Fruit fly (Drosophila melanogaster) whole organism, embryonic: ENCODE data around the gene CG33235.
A peak's percentile ranks its signal among the peaks of the same experiment; 100 is the strongest.

Experiments used
- Atf-2 ChIP-seq: fragments of 200-800 bp; sonication (Bioruptor generic); optimal IDR thresholded peaks from 2 replicates; lab custom pipeline; 2016; ENCODE audit warnings: missing biosample characterization, missing genetic modification characterization
- Awh ChIP-seq: fragments of 200-800 bp; sonication (Bioruptor generic); IDR thresholded peaks from 2 replicates; pipeline ENCODE4, ENCODE4 v1.3.6; 2022; ENCODE audit warnings: missing biosample characterization, missing genetic modification characterization
- BEAF-32 ChIP-seq: fragments of 200-800 bp; sonication (Bioruptor generic); optimal IDR thresholded peaks from 3 replicates; lab custom pipeline; 2017; ENCODE audit warnings: missing biosample characterization, missing genetic modification characterization, mild to moderate bottlenecking, moderate library complexity, missing genetic modification reagents
- CG10462 ChIP-seq: fragments of 200-800 bp; sonication (Bioruptor generic); optimal IDR thresholded peaks from 2 replicates; lab custom pipeline; 2016; ENCODE audit warnings: missing biosample characterization, missing genetic modification characterization
- CG10979 ChIP-seq: fragments of 200-800 bp; sonication (Bioruptor generic); optimal IDR thresholded peaks from 2 replicates; lab custom pipeline; 2018; ENCODE audit warnings: missing biosample characterization, mild to moderate bottlenecking, missing genetic modification characterization, moderate library complexity
- CG11504 ChIP-seq: fragments of 200-800 bp; sonication (Bioruptor generic); optimal IDR thresholded peaks from 3 replicates; lab custom pipeline; 2019; ENCODE audit warnings: missing biosample characterization, mild to moderate bottlenecking, missing genetic modification characterization, moderate library complexity
- CG11696 ChIP-seq: fragments of 200-800 bp; sonication (Bioruptor generic); IDR thresholded peaks from 2 replicates; pipeline ENCODE4 v1.3.6; 2022; ENCODE audit warnings: missing biosample characterization, missing genetic modification characterization
- CG12071 ChIP-seq: fragments of 200-800 bp; sonication (Bioruptor generic); optimal IDR thresholded peaks from 3 replicates; lab custom pipeline; 2018; ENCODE audit warnings: missing biosample characterization, mild to moderate bottlenecking, missing genetic modification characterization
- CG13287 ChIP-seq: fragments of 200-800 bp; sonication (Bioruptor generic); IDR thresholded peaks from 2 replicates; pipeline ENCODE4 v1.3.6; 2022; ENCODE audit warnings: missing biosample characterization, missing genetic modification characterization; ENCODE audit not compliant: partially characterized antibody
- CG1529 ChIP-seq: fragments of 200-800 bp; sonication (Bioruptor generic); optimal IDR thresholded peaks from 3 replicates; lab custom pipeline; 2018; ENCODE audit warnings: missing biosample characterization, missing genetic modification characterization
- CG1603 ChIP-seq: fragments of 200-800 bp; sonication (Bioruptor generic); optimal IDR thresholded peaks from 2 replicates; lab custom pipeline; 2019; ENCODE audit warnings: missing biosample characterization, mild to moderate bottlenecking, missing genetic modification characterization, moderate library complexity
- CG18476 ChIP-seq: fragments of 200-800 bp; sonication (Bioruptor generic); optimal IDR thresholded peaks from 2 replicates; lab custom pipeline; 2016; ENCODE audit warnings: missing biosample characterization, mild to moderate bottlenecking, missing genetic modification characterization
- CG2202 ChIP-seq: fragments of 200-800 bp; sonication (Bioruptor generic); optimal IDR thresholded peaks from 2 replicates; lab custom pipeline; 2018; ENCODE audit warnings: missing biosample characterization, mild to moderate bottlenecking, missing genetic modification characterization
- CG2712 ChIP-seq: fragments of 200-800 bp; optimal IDR thresholded peaks from 3 replicates; lab custom pipeline; 2019; ENCODE audit warnings: missing biosample characterization, mild to moderate bottlenecking, missing genetic modification characterization, moderate library complexity
- CG2875 ChIP-seq: fragments of 200-800 bp; sonication (Bioruptor generic); optimal IDR thresholded peaks from 2 replicates; lab custom pipeline; 2017; ENCODE audit warnings: missing biosample characterization, mild to moderate bottlenecking, missing genetic modification characterization, missing genetic modification reagents
- CG4404 ChIP-seq: fragments of 200-800 bp; sonication (Bioruptor generic); IDR thresholded peaks from 2 replicates; pipeline ENCODE4 v1.3.6; 2022; ENCODE audit warnings: missing biosample characterization, missing genetic modification characterization
- CG5180 ChIP-seq: fragments of 200-800 bp; sonication (Bioruptor generic); optimal IDR thresholded peaks from 3 replicates; lab custom pipeline; 2017; ENCODE audit warnings: missing biosample characterization, missing genetic modification characterization, mild to moderate bottlenecking, moderate library complexity, missing genetic modification reagents
- CG7745 ChIP-seq: fragments of 200-800 bp; sonication (Bioruptor generic); optimal IDR thresholded peaks from 2 replicates; lab custom pipeline; 2018; ENCODE audit warnings: missing biosample characterization, mild to moderate bottlenecking, missing genetic modification characterization, moderate library complexity
- CG7963 ChIP-seq: fragments of 200-800 bp; sonication (Bioruptor generic); IDR thresholded peaks from 3 replicates; pipeline ENCODE4 v1.3.6; 2022; ENCODE audit warnings: missing biosample characterization, missing genetic modification characterization; ENCODE audit not compliant: partially characterized antibody
- CG8281 ChIP-seq: fragments of 200-800 bp; sonication (Bioruptor generic); optimal IDR thresholded peaks from 2 replicates; lab custom pipeline; 2018; ENCODE audit warnings: missing biosample characterization, mild to moderate bottlenecking, missing genetic modification characterization, moderate library complexity
- CG9437 ChIP-seq: fragments of 200-800 bp; sonication (Bioruptor generic); optimal IDR thresholded peaks from 2 replicates; lab custom pipeline; 2018; ENCODE audit warnings: missing biosample characterization, mild to moderate bottlenecking, missing genetic modification characterization
- CTCF ChIP-seq: fragments of 200-800 bp; sonication (Bioruptor generic); optimal IDR thresholded peaks from 2 replicates; lab custom pipeline; 2017; ENCODE audit warnings: missing biosample characterization, mild to moderate bottlenecking, missing genetic modification characterization, moderate library complexity
- Fer1 ChIP-seq: fragments of 200-800 bp; sonication (Bioruptor generic); optimal IDR thresholded peaks from 2 replicates; lab custom pipeline; 2017; ENCODE audit warnings: missing biosample characterization, mild to moderate bottlenecking, missing genetic modification characterization
- MBD-R2 ChIP-seq: fragments of 200-800 bp; sonication (Bioruptor generic); IDR thresholded peaks from 2 replicates; pipeline ENCODE4 v1.3.6; 2022; ENCODE audit warnings: missing biosample characterization, missing genetic modification characterization
- Nf-YA ChIP-seq: fragments of 200-800 bp; sonication (Bioruptor generic); IDR thresholded peaks from 2 replicates; pipeline ENCODE4 v1.3.6; 2022; ENCODE audit warnings: missing biosample characterization, missing genetic modification characterization
- Pdp1 ChIP-seq, 2 experiments: fragments of 200-800 bp; sonication (Bioruptor generic); optimal IDR thresholded peaks; 3 replicates each; lab custom pipeline; 2016; ENCODE audit warnings: missing biosample characterization in 2 of 2, missing genetic modification characterization in 2 of 2, mild to moderate bottlenecking in 1 of 2, moderate library complexity in 1 of 2
- Six4 ChIP-seq: fragments of 200-800 bp; sonication (Bioruptor generic); optimal IDR thresholded peaks from 2 replicates; lab custom pipeline; 2016; ENCODE audit warnings: missing biosample characterization, missing genetic modification characterization
- amos ChIP-seq: fragments of 200-800 bp; sonication (Bioruptor generic); IDR thresholded peaks from 2 replicates; pipeline ENCODE4 v1.3.6; 2022; ENCODE audit warnings: missing biosample characterization, missing genetic modification characterization; ENCODE audit not compliant: partially characterized antibody
- bowl ChIP-seq: fragments of 200-800 bp; sonication (Bioruptor generic); IDR thresholded peaks from 2 replicates; pipeline ENCODE4 v1.3.6; 2022; ENCODE audit warnings: missing biosample characterization, missing genetic modification characterization
- emc ChIP-seq: fragments of 200-800 bp; sonication (Bioruptor generic); optimal IDR thresholded peaks from 2 replicates; lab custom pipeline; 2016; ENCODE audit warnings: missing biosample characterization, missing genetic modification characterization
- gro ChIP-seq: fragments of 200-800 bp; sonication (Bioruptor generic); optimal IDR thresholded peaks from 2 replicates; lab custom pipeline; 2016; ENCODE audit warnings: missing biosample characterization, missing genetic modification characterization
- jumu ChIP-seq: fragments of 200-800 bp; sonication (Bioruptor generic); optimal IDR thresholded peaks from 3 replicates; lab custom pipeline; 2016; ENCODE audit warnings: missing biosample characterization, missing genetic modification characterization
- kay ChIP-seq: fragments of 200-800 bp; sonication (Bioruptor generic); optimal IDR thresholded peaks from 2 replicates; lab custom pipeline; 2016; ENCODE audit warnings: missing biosample characterization, missing genetic modification characterization
- lmd ChIP-seq: fragments of 200-800 bp; sonication (Bioruptor generic); IDR thresholded peaks from 2 replicates; pipeline ENCODE4 v1.3.6; 2022; ENCODE audit warnings: missing biosample characterization, missing genetic modification characterization
- nau ChIP-seq: fragments of 200-800 bp; sonication (Bioruptor generic); optimal IDR thresholded peaks from 3 replicates; lab custom pipeline; 2017; ENCODE audit warnings: missing biosample characterization, mild to moderate bottlenecking, missing genetic modification characterization, missing genetic modification reagents
- odd ChIP-seq: fragments of 200-800 bp; sonication (Bioruptor generic); optimal IDR thresholded peaks from 2 replicates; lab custom pipeline; 2017; ENCODE audit warnings: missing biosample characterization, mild to moderate bottlenecking, missing genetic modification characterization
- pita ChIP-seq: fragments of 200-800 bp; sonication (Bioruptor generic); optimal IDR thresholded peaks from 2 replicates; lab custom pipeline; 2017; ENCODE audit warnings: missing biosample characterization, mild to moderate bottlenecking, missing genetic modification characterization
- pros ChIP-seq: fragments of 200-800 bp; sonication (Bioruptor generic); optimal IDR thresholded peaks from 3 replicates; lab custom pipeline; 2019; ENCODE audit warnings: missing biosample characterization, mild to moderate bottlenecking, missing genetic modification characterization, moderate library complexity
- rib ChIP-seq: fragments of 200-800 bp; sonication (Bioruptor generic); IDR thresholded peaks from 2 replicates; pipeline ENCODE4 v1.3.6; 2022; ENCODE audit warnings: missing biosample characterization, missing genetic modification characterization
- slou ChIP-seq: fragments of 200-800 bp; sonication (Bioruptor generic); optimal IDR thresholded peaks from 3 replicates; lab custom pipeline; 2016; ENCODE audit warnings: missing biosample characterization, missing genetic modification characterization
- sna ChIP-seq: fragments of 200-800 bp; sonication (Bioruptor generic); IDR thresholded peaks from 2 replicates; pipeline ENCODE4 v1.3.6; 2022; ENCODE audit warnings: missing biosample characterization, missing genetic modification characterization; ENCODE audit not compliant: partially characterized antibody
- sr ChIP-seq: fragments of 200-800 bp; sonication (Bioruptor generic); IDR thresholded peaks from 3 replicates; pipeline ENCODE4 v1.3.6; 2022; ENCODE audit warnings: missing biosample characterization, missing genetic modification characterization
- ssp ChIP-seq: fragments of 200-800 bp; sonication (Bioruptor generic); IDR thresholded peaks from 2 replicates; pipeline ENCODE4 v1.3.6; 2022; ENCODE audit warnings: missing biosample characterization, missing genetic modification characterization
- stc ChIP-seq: fragments of 200-800 bp; sonication (Bioruptor generic); IDR thresholded peaks from 2 replicates; pipeline ENCODE4 v1.3.6; 2022; ENCODE audit warnings: missing biosample characterization, missing genetic modification characterization
- stwl ChIP-seq: fragments of 200-800 bp; sonication (Bioruptor generic); optimal IDR thresholded peaks from 3 replicates; lab custom pipeline; 2018; ENCODE audit warnings: missing biosample characterization, mild to moderate bottlenecking, missing genetic modification characterization, moderate library complexity
- sug ChIP-seq: fragments of 200-800 bp; optimal IDR thresholded peaks from 2 replicates; lab custom pipeline; 2019; ENCODE audit warnings: missing biosample characterization, mild to moderate bottlenecking, missing genetic modification characterization, moderate library complexity
- vnd ChIP-seq: fragments of 200-800 bp; sonication (Bioruptor generic); IDR thresholded peaks from 3 replicates; pipeline ENCODE4 v1.3.6; 2022; ENCODE audit warnings: missing biosample characterization, missing genetic modification characterization; ENCODE audit not compliant: partially characterized antibody
- zen ChIP-seq: fragments of 200-800 bp; sonication (Bioruptor generic); optimal IDR thresholded peaks from 3 replicates; lab custom pipeline; 2018; ENCODE audit warnings: missing biosample characterization, mild to moderate bottlenecking, missing genetic modification characterization, moderate library complexity
- zen2 ChIP-seq: fragments of 200-800 bp; sonication (Bioruptor generic); IDR thresholded peaks from 3 replicates; pipeline ENCODE4 v1.3.6; 2022; ENCODE audit warnings: missing biosample characterization, missing genetic modification characterization; ENCODE audit not compliant: partially characterized antibody

CG33235 gene

DNA sequence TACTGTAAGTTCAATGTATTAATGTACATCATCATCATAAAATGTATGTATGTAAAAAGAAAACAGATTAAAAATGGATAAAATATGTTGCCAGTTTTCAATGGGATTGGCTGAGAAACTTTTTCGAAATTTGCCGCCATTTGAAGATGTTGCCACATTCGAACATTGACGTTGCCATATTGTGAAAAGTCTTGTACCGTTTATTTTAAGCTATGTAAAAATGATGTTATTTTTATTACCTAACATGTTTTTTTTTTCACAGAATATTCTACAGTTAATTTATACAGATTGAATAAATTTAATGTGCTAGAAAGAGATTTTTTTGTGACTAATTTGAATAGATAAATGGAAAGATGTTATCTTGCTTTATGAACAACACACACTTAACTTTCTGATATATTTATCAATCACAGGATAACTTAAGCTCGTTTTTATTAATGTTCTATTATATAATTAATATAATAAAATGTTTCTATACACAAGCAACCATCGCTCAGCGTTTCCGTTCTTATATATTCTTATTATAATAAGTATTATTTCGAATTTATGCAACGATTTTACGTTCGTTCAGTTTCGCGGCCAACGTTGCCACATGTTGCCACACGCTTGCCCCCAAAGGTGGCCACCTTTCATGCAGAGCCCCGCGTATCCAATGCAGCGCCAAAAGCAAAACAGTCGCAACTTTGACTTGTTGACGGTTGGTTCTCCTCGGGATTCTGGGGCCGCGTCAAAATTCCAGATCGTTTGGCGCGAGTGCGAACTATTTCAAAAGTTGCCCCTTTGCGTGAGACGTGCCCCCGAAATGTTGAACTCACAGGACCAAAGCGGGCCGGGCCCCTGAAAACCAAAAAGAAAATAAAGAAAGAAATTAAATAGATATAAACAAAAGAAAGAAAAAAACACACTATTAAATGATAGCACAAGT, 32.2 kb downstream of the CG33235 start, which contains the start of gene CG43155 (continued):
- TF ChIP-seq BEAF-32 = no peak
- TF ChIP-seq slou = no peak
- no peak for TF ChIP-seq CG8281 (tag; lab: Kevin White, UChicago)
- TF ChIP-seq CG18476 (GFP tag; lab: Kevin White, UChicago) = no peak
- no peak for TF ChIP-seq CG2202
- TF ChIP-seq CG2712 (tag; lab: Kevin White, UChicago) = no peak
- TF ChIP-seq sug = no peak
- no peak for TF ChIP-seq MBD-R2 (GFP tag; lab: Robert Waterston, UW)
- TF ChIP-seq CG11696 (GFP tag; lab: Robert Waterston, UW) = no peak
- TF ChIP-seq lmd = no peak
- TF ChIP-seq rib (GFP tag; lab: Robert Waterston, UW) = no peak
- TF ChIP-seq gro (GFP tag; lab: Kevin White, UChicago) = no peak
- TF ChIP-seq ssp = no peak
- TF ChIP-seq CG11504 (tag; lab: Kevin White, UChicago) = no peak
- no peak for TF ChIP-seq Fer1
- TF ChIP-seq pros (GFP tag; lab: Kevin White, UChicago) = no peak
- TF ChIP-seq zen2 = no peak
- no peak for TF ChIP-seq stc
- TF ChIP-seq pita (GFP tag; lab: Kevin White, UChicago) = no peak
- no peak for TF ChIP-seq CG7963 (GFP tag; lab: Robert Waterston, UW)
- peak; percentile 10 for TF ChIP-seq CG1603 (tag; lab: Kevin White, UChicago)
- no peak for TF ChIP-seq CG5180
- TF ChIP-seq sr (GFP tag; lab: Robert Waterston, UW) = no peak
- TF ChIP-seq CG1529 (GFP tag; lab: Kevin White, UChicago) = no peak
- TF ChIP-seq stwl (tag; lab: Kevin White, UChicago) = peak; percentile 14
- TF ChIP-seq bowl (GFP tag; lab: Robert Waterston, UW) = no peak
- TF ChIP-seq Nf-YA (GFP tag; lab: Robert Waterston, UW) = no peak
- TF ChIP-seq Six4 (GFP tag; lab: Kevin White, UChicago) = no peak
- TF ChIP-seq vnd = no peak
- no peak for TF ChIP-seq CG9437 (GFP tag; lab: Kevin White, UChicago)
- TF ChIP-seq amos (GFP tag; lab: Robert Waterston, UW) = 0 out of 2 replicates have a peak, but pooled peaks have one; percentile 9
- TF ChIP-seq sna = no peak
- no peak for TF ChIP-seq zen (tag; lab: Kevin White, UChicago)
- no peak for TF ChIP-seq CG4404 (GFP tag; lab: Robert Waterston, UW)
- no peak for TF ChIP-seq nau
- no peak for TF ChIP-seq CG7745 (tag; lab: Kevin White, UChicago)
- peak; percentile 57 for TF ChIP-seq CTCF (GFP tag; lab: Kevin White, UChicago)
- no peak for TF ChIP-seq CG12071 (GFP tag; lab: Kevin White, UChicago)
- TF ChIP-seq Atf-2 (GFP tag; lab: Kevin White, UChicago) = no peak
- no peak for TF ChIP-seq Awh (GFP tag; lab: Robert Waterston, UW)
- TF ChIP-seq CG2875 (GFP tag; lab: Kevin White, UChicago) = no peak
- no peak for TF ChIP-seq jumu (GFP tag; lab: Kevin White, UChicago)
- no peak for TF ChIP-seq kay (GFP tag; lab: Kevin White, UChicago)
- no peak for TF ChIP-seq odd
- TF ChIP-seq CG10462 (GFP tag; lab: Kevin White, UChicago) = no peak
- TF ChIP-seq CG10979 = no peak
- TF ChIP-seq emc = no peak
- peak; percentile 42; the same call in 1 of the 2 replicates for TF ChIP-seq CG13287 (GFP tag; lab: Robert Waterston, UW)
- peak in 1 of 2 experiments; percentile 51 for TF ChIP-seq Pdp1 (GFP tag; optimal IDR thresholded peaks at IDR 0.05; lab: Kevin White, UChicago)
